Worm (Caenorhabditis elegans) whole organism, young adult: ENCODE results near the gene T21H3.5.

Experiments used
- B0261.1 ChIP-seq: sonication (generic microtip); optimal IDR thresholded peaks from 2 replicates; lab custom pipeline; 2016; ENCODE audit warnings: mild to moderate bottlenecking, missing genetic modification characterization, moderate library complexity, missing compliant biosample characterization
- B0336.3 ChIP-seq: fragments of 200-800 bp; sonication (Bioruptor generic); IDR thresholded peaks from 2 replicates; pipeline ENCODE4 v1.3.6; 2022; ENCODE audit warnings: missing genetic modification characterization, missing compliant biosample characterization
- C06A6.2 ChIP-seq: fragments of 200-800 bp; sonication (Bioruptor generic); conservative IDR thresholded peaks from 2 replicates; pipeline ENCODE4 v1.3.6; 2022; ENCODE audit warnings: missing genetic modification characterization, missing compliant biosample characterization
- C17E4.6 ChIP-seq: fragments of 200-800 bp; sonication (Bioruptor generic); IDR thresholded peaks from 2 replicates; pipeline ENCODE4 v1.3.6; 2022; ENCODE audit warnings: missing genetic modification reagents, missing genetic modification characterization, missing compliant biosample characterization
- F10E7.11 ChIP-seq: sonication (generic microtip); optimal IDR thresholded peaks from 2 replicates; lab custom pipeline; 2017; ENCODE audit warnings: mild to moderate bottlenecking, missing genetic modification characterization, moderate library complexity, missing compliant biosample characterization
- F22D6.2 ChIP-seq: sonication (generic microtip); optimal IDR thresholded peaks from 2 replicates; lab custom pipeline; 2016; ENCODE audit warnings: mild to moderate bottlenecking, missing genetic modification characterization, missing compliant biosample characterization
- F37B4.10 ChIP-seq: fragments of 200-800 bp; sonication (Bioruptor generic); IDR thresholded peaks from 2 replicates; pipeline ENCODE4 v1.3.6; 2022; ENCODE audit warnings: missing genetic modification characterization, missing compliant biosample characterization
- F39B2.1 ChIP-seq: fragments of 200-800 bp; sonication (Bioruptor generic); IDR thresholded peaks from 2 replicates; pipeline ENCODE4 v1.3.6; 2022; ENCODE audit warnings: missing genetic modification reagents, missing genetic modification characterization, missing compliant biosample characterization
- F57C9.4 ChIP-seq: sonication (generic microtip); optimal IDR thresholded peaks from 2 replicates; lab custom pipeline; 2017; ENCODE audit warnings: mild to moderate bottlenecking, missing genetic modification characterization, missing compliant biosample characterization
- T07F8.4 ChIP-seq: sonication (generic microtip); optimal IDR thresholded peaks from 2 replicates; lab custom pipeline; 2016; ENCODE audit warnings: mild to moderate bottlenecking, missing genetic modification characterization, moderate library complexity, missing compliant biosample characterization
- Y53F4B.3 ChIP-seq: fragments of 200-800 bp; sonication (Bioruptor generic); IDR thresholded peaks from 2 replicates; pipeline ENCODE4 v1.3.6; 2022; ENCODE audit warnings: missing genetic modification reagents, missing genetic modification characterization, missing compliant biosample characterization
- Y67H2A.10 ChIP-seq: fragments of 200-800 bp; sonication (Bioruptor generic); conservative IDR thresholded peaks from 2 replicates; pipeline ENCODE4 v1.3.6; 2022; ENCODE audit warnings: missing genetic modification reagents, missing genetic modification characterization, missing compliant biosample characterization
- ZK185.1 ChIP-seq: sonication (generic microtip); optimal IDR thresholded peaks from 2 replicates; lab custom pipeline; 2016; ENCODE audit warnings: mild to moderate bottlenecking, missing genetic modification characterization, missing compliant biosample characterization; ENCODE audit not compliant: poor library complexity, severe bottlenecking
- akir-1 ChIP-seq: fragments of 200-800 bp; sonication (Bioruptor generic); optimal IDR thresholded peaks from 2 replicates; lab custom pipeline; 2018; ENCODE audit warnings: mild to moderate bottlenecking, missing genetic modification characterization, moderate library complexity, missing compliant biosample characterization
- ama-1 ChIP-seq, 3 experiments: fragments of 150-350 bp in 1 of 3; sonication (generic microtip) in 2 of 3; optimal IDR thresholded peaks; 2 replicates each; lab custom pipeline; 2014 to 2018; ENCODE audit warnings: missing biosample characterization in 2 of 3, missing genetic modification characterization in 2 of 3, missing genetic modification reagents in 2 of 3
- attf-3 ChIP-seq: fragments of 200-800 bp; sonication (Bioruptor generic); conservative IDR thresholded peaks from 2 replicates; pipeline ENCODE4 v1.3.6; 2022; ENCODE audit warnings: missing genetic modification reagents, missing genetic modification characterization, missing compliant biosample characterization
- attf-5 ChIP-seq: fragments of 200-800 bp; sonication (Bioruptor generic); optimal IDR thresholded peaks from 2 replicates; lab custom pipeline; 2018; ENCODE audit warnings: mild to moderate bottlenecking, missing genetic modification characterization, missing compliant biosample characterization
- bed-2 ChIP-seq: fragments of 200-800 bp; sonication (Bioruptor generic); IDR thresholded peaks from 2 replicates; pipeline ENCODE4 v1.3.6; 2022; ENCODE audit warnings: missing genetic modification reagents, missing genetic modification characterization, missing compliant biosample characterization
- cebp-1 ChIP-seq, 2 experiments: fragments of 200-800 bp in 1 of 2; sonication (Bioruptor generic) in 1 of 2; sonication (generic microtip) in 1 of 2; IDR thresholded peaks in 1 of 2; optimal IDR thresholded peaks in 1 of 2; 2 replicates each; pipeline versions ENCODE4 v1.3.6 to Lab custom; 2017 to 2022; ENCODE audit warnings: missing compliant biosample characterization in 2 of 2, missing genetic modification characterization in 2 of 2, mild to moderate bottlenecking in 1 of 2, missing genetic modification reagents in 1 of 2, moderate library complexity in 1 of 2
- ceh-79 ChIP-seq: sonication (generic microtip); optimal IDR thresholded peaks from 2 replicates; lab custom pipeline; 2017; ENCODE audit warnings: mild to moderate bottlenecking, missing genetic modification characterization, missing compliant biosample characterization
- chd-7 ChIP-seq: sonication (generic microtip); optimal IDR thresholded peaks from 2 replicates; lab custom pipeline; 2016; ENCODE audit warnings: mild to moderate bottlenecking, missing genetic modification characterization, moderate library complexity, missing compliant biosample characterization
- die-1 ChIP-seq: sonication (generic microtip); optimal IDR thresholded peaks from 2 replicates; lab custom pipeline; 2016; ENCODE audit warnings: missing genotype, mild to moderate bottlenecking, missing genetic modification characterization, missing compliant biosample characterization
- egrh-3 ChIP-seq: fragments of 200-800 bp; sonication (Bioruptor generic); IDR thresholded peaks from 2 replicates; pipeline ENCODE4 v1.3.6; 2022; ENCODE audit warnings: missing genetic modification reagents, missing genetic modification characterization, missing compliant biosample characterization
- fkh-3 ChIP-seq: sonication (generic microtip); optimal IDR thresholded peaks from 2 replicates; lab custom pipeline; 2016; ENCODE audit warnings: mild to moderate bottlenecking, missing genetic modification characterization, missing compliant biosample characterization
- hlh-12 ChIP-seq: sonication (generic microtip); optimal IDR thresholded peaks from 2 replicates; lab custom pipeline; 2016; ENCODE audit warnings: missing genetic modification characterization, missing compliant biosample characterization
- hmg-20 ChIP-seq: fragments of 200-800 bp; sonication (Bioruptor generic); IDR thresholded peaks from 2 replicates; pipeline ENCODE4 v1.3.6; 2022; ENCODE audit warnings: missing genetic modification reagents, missing genetic modification characterization, missing compliant biosample characterization
- lin-40 ChIP-seq: sonication (generic microtip); optimal IDR thresholded peaks from 2 replicates; lab custom pipeline; 2016; ENCODE audit warnings: missing genetic modification characterization, mild to moderate bottlenecking, missing compliant biosample characterization, missing genotype, missing genetic modification reagents
- lsy-27 ChIP-seq: sonication (generic microtip); optimal IDR thresholded peaks from 2 replicates; lab custom pipeline; 2017; ENCODE audit warnings: missing genetic modification characterization, mild to moderate bottlenecking, missing compliant biosample characterization, antibody characterized with exemption, missing genotype, borderline replicate concordance; ENCODE audit not compliant: insufficient read depth
- madf-3 ChIP-seq: fragments of 200-800 bp; sonication (Bioruptor generic); IDR thresholded peaks from 2 replicates; pipeline ENCODE4 v1.3.6; 2022; ENCODE audit warnings: missing genetic modification reagents, missing genetic modification characterization, missing compliant biosample characterization
- madf-6 ChIP-seq: fragments of 200-800 bp; sonication (Bioruptor generic); IDR thresholded peaks from 2 replicates; pipeline ENCODE4 v1.3.6; 2022; ENCODE audit warnings: missing genetic modification reagents, missing genetic modification characterization, missing compliant biosample characterization
- madf-8 ChIP-seq: fragments of 200-800 bp; sonication (Bioruptor generic); conservative IDR thresholded peaks from 2 replicates; pipeline ENCODE4 v1.3.6; 2022; ENCODE audit warnings: missing genetic modification reagents, missing genetic modification characterization, missing compliant biosample characterization
- mcd-1 ChIP-seq: fragments of 200-800 bp; sonication (Bioruptor generic); IDR thresholded peaks from 2 replicates; pipeline ENCODE4 v1.3.6; 2022; ENCODE audit warnings: missing genetic modification reagents, missing genetic modification characterization, missing compliant biosample characterization
- nfyb-1 ChIP-seq: fragments of 200-800 bp; sonication (Bioruptor generic); IDR thresholded peaks from 2 replicates; pipeline ENCODE4 v1.3.6; 2022; ENCODE audit warnings: missing genetic modification reagents, missing genetic modification characterization, missing compliant biosample characterization
- nhr-120 ChIP-seq: fragments of 200-800 bp; sonication (Bioruptor generic); IDR thresholded peaks from 2 replicates; pipeline ENCODE4 v1.3.6; 2022; ENCODE audit warnings: missing genetic modification characterization, missing compliant biosample characterization
- pbrm-1 ChIP-seq: fragments of 200-800 bp; sonication (Bioruptor generic); IDR thresholded peaks from 2 replicates; pipeline ENCODE4 v1.3.6; 2022; ENCODE audit warnings: missing genetic modification reagents, missing genetic modification characterization, missing compliant biosample characterization
- rec-8 ChIP-seq, 2 experiments: sonication (generic microtip); optimal IDR thresholded peaks; 2 replicates each; lab custom pipeline; 2016; ENCODE audit warnings: mild to moderate bottlenecking in 2 of 2, missing genetic modification characterization in 2 of 2, missing genetic modification reagents in 2 of 2, missing genotype in 2 of 2, missing biosample characterization in 1 of 2, missing compliant biosample characterization in 1 of 2, moderate library complexity in 1 of 2
- snpc-4 ChIP-seq, 5 experiments: fragments of 150-350 bp in 1 of 5; sonication (generic microtip) in 4 of 5; optimal IDR thresholded peaks; 2 replicates each; lab custom pipeline; 2014 to 2018; ENCODE audit warnings: missing genetic modification characterization in 5 of 5, missing biosample characterization in 3 of 5, antibody characterized with exemption in 2 of 5, mild to moderate bottlenecking in 2 of 5, missing compliant biosample characterization in 2 of 5, missing genotype in 2 of 5, moderate library complexity in 2 of 5, missing genetic modification reagents in 1 of 5
- sptf-2 ChIP-seq: fragments of 200-800 bp; sonication (Bioruptor generic); optimal IDR thresholded peaks from 2 replicates; lab custom pipeline; 2018; ENCODE audit warnings: mild to moderate bottlenecking, missing genetic modification characterization, missing compliant biosample characterization
- tbp1 ChIP-seq: fragments of 200-800 bp; sonication (Bioruptor generic); optimal IDR thresholded peaks from 2 replicates; lab custom pipeline; 2018; ENCODE audit warnings: mild to moderate bottlenecking, missing genetic modification characterization, missing compliant biosample characterization
- tlf-1 ChIP-seq: fragments of 200-800 bp; sonication (Bioruptor generic); optimal IDR thresholded peaks from 2 replicates; lab custom pipeline; 2018; ENCODE audit warnings: mild to moderate bottlenecking, missing genetic modification characterization, missing compliant biosample characterization
- zfh-2 ChIP-seq: fragments of 200-800 bp; sonication (Bioruptor generic); conservative IDR thresholded peaks from 2 replicates; pipeline ENCODE4 v1.3.6; 2022; ENCODE audit warnings: missing genetic modification reagents, missing genetic modification characterization, missing compliant biosample characterization
- zim-3 ChIP-seq: sonication (generic microtip); optimal IDR thresholded peaks from 2 replicates; lab custom pipeline; 2017; ENCODE audit warnings: mild to moderate bottlenecking, missing genetic modification characterization, moderate library complexity, missing compliant biosample characterization
- ztf-22 ChIP-seq: fragments of 200-800 bp; sonication (Bioruptor generic); optimal IDR thresholded peaks from 2 replicates; lab custom pipeline; 2018; ENCODE audit warnings: mild to moderate bottlenecking, missing genetic modification characterization, moderate library complexity, missing compliant biosample characterization
- ztf-26 ChIP-seq: sonication (generic microtip); optimal IDR thresholded peaks from 2 replicates; lab custom pipeline; 2017; ENCODE audit warnings: missing genetic modification characterization, missing compliant biosample characterization
- ztf-28 ChIP-seq: fragments of 200-800 bp; sonication (Bioruptor generic); IDR thresholded peaks from 2 replicates; pipeline ENCODE4 v1.3.6; 2022; ENCODE audit warnings: missing genetic modification reagents, missing genetic modification characterization, missing compliant biosample characterization
- ztf-3 ChIP-seq: fragments of 200-800 bp; sonication (Bioruptor generic); optimal IDR thresholded peaks from 2 replicates; lab custom pipeline; 2018; ENCODE audit warnings: mild to moderate bottlenecking, missing genetic modification characterization, missing compliant biosample characterization

The T21H3.5 gene

DNA sequence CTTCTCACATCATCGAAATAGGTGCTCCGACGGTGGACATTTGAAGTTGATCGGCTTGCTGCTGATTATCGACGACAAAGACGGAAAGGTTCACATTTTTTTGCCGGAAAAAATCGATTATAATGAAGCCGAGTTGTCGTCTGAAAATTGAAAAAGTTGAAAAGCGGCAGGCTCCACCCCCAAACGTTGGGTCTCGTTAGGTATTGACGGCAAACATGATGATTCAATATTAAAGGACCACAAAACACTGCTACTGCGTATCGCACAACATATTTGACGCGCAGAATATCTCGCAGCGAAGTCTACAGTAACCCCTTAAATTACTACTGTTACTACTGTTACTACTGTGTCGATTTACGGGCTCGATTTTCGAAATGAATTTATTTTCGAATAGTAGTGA, 5.8 kb downstream of the T21H3.5 start (continued):
- TF ChIP-seq snpc-4 (GFP tag; optimal IDR thresholded peaks at IDR 0.05; lab: Kevin White, UChicago) (no peak), snpc-4 (tag; optimal IDR thresholded peaks at IDR 0.05; lab: Kevin White, UChicago) (no peak), T07F8.4 (tag; lab: Kevin White, UChicago) (no peak), F57C9.4 (peak; percentile 69), ztf-3 (GFP tag; lab: Kevin White, UChicago) (no peak), F22D6.2 (tag; lab: Kevin White, UChicago) (no peak), madf-3 (GFP tag; lab: Robert Waterston, UW) (no peak), C17E4.6 (GFP tag; lab: Robert Waterston, UW) (peak; percentile 53), attf-5 (GFP tag; lab: Kevin White, UChicago) (no peak), ztf-26 (tag; lab: Kevin White, UChicago) (peak; percentile 49), attf-3 (GFP tag; lab: Robert Waterston, UW) (0 out of 2 replicates have a peak, but pooled peaks have one; percentile 17), bed-2 (GFP tag; lab: Robert Waterston, UW) (no peak), B0261.1 (tag; lab: Kevin White, UChicago) (no peak), C06A6.2 (GFP tag; lab: Robert Waterston, UW) (no peak), ceh-79 (tag; lab: Kevin White, UChicago) (peak; percentile 20), akir-1 (GFP tag; lab: Kevin White, UChicago) (no peak), ztf-22 (GFP tag; lab: Kevin White, UChicago) (no peak), F10E7.11 (tag; lab: Kevin White, UChicago) (peak; percentile 69), hlh-12 (tag; lab: Kevin White, UChicago) (no peak), madf-6 (GFP tag; lab: Robert Waterston, UW) (no peak; the same call in none of the 2 replicates), cebp-1 (GFP tag; IDR thresholded peaks at IDR 0.05; lab: Robert Waterston, UW) (peak; percentile 31), cebp-1 (tag; optimal IDR thresholded peaks at IDR 0.05; lab: Kevin White, UChicago) (peak; percentile 61), nfyb-1 (GFP tag; lab: Robert Waterston, UW) (peak; percentile 86), ZK185.1 (tag; lab: Kevin White, UChicago) (no peak), fkh-3 (no peak), pbrm-1 (no peak), F37B4.10 (GFP tag; lab: Robert Waterston, UW) (no peak), zim-3 (peak; percentile 62), lin-40 (peak; percentile 15), ztf-28 (0 out of 2 replicates have a peak, but pooled peaks have one; percentile 36), Y53F4B.3 (GFP tag; lab: Robert Waterston, UW) (0 out of 2 replicates have a peak, but pooled peaks have one; percentile 8), chd-7 (tag; lab: Kevin White, UChicago) (peak; percentile 73), ama-1 (optimal IDR thresholded peaks at IDR 0.05; lab: Kevin White, UChicago) (peak; percentile 55), ama-1 (GFP tag; optimal IDR thresholded peaks at IDR 0.05; lab: Kevin White, UChicago) (no peak), nhr-120 (GFP tag; lab: Robert Waterston, UW) (peak; percentile 88; the same call in 1 of the 2 replicates), sptf-2 (no peak), madf-8 (GFP tag; lab: Robert Waterston, UW) (no peak), B0336.3 (GFP tag; lab: Robert Waterston, UW) (peak; percentile 58), rec-8 (tag; optimal IDR thresholded peaks at IDR 0.05; lab: Kevin White, UChicago) (no peak), die-1 (tag; lab: Kevin White, UChicago) (no peak), zfh-2 (GFP tag; lab: Robert Waterston, UW) (no peak), hmg-20 (GFP tag; lab: Robert Waterston, UW) (peak; percentile 16; the same call in 1 of the 2 replicates), mcd-1 (GFP tag; lab: Robert Waterston, UW) (0 out of 2 replicates have a peak, but pooled peaks have one; percentile 22), tbp1 (GFP tag; lab: Kevin White, UChicago) (no peak), Y67H2A.10 (GFP tag; lab: Robert Waterston, UW) (0 out of 2 replicates have a peak, but pooled peaks have one; percentile 59), F39B2.1 (GFP tag; lab: Robert Waterston, UW) (no peak), tlf-1 (GFP tag; lab: Kevin White, UChicago) (peak; percentile 62), egrh-3 (GFP tag; lab: Robert Waterston, UW) (no peak), lsy-27 (no peak)
